Fruit fly (Drosophila melanogaster) whole organism, pupa: ENCODE data around the gene CG42489.

Experiments
- CG10348 ChIP-seq: fragments of 200-800 bp; sonication (Bioruptor generic); IDR thresholded peaks from 2 replicates; pipeline ENCODE4 v1.3.6; 2022; ENCODE audit warnings: missing biosample characterization, missing genetic modification characterization
- CG12605 ChIP-seq: fragments of 200-800 bp; sonication (Bioruptor generic); IDR thresholded peaks from 2 replicates; pipeline ENCODE4 v1.3.6; 2022; ENCODE audit warnings: missing biosample characterization, missing genetic modification characterization
- CG13204 ChIP-seq: fragments of 200-800 bp; sonication (Bioruptor generic); optimal IDR thresholded peaks from 2 replicates; lab custom pipeline; 2018; ENCODE audit warnings: missing biosample characterization, mild to moderate bottlenecking, missing genetic modification characterization, moderate library complexity
- CG32121 ChIP-seq: fragments of 200-800 bp; sonication (Bioruptor generic); IDR thresholded peaks from 2 replicates; pipeline ENCODE4 v1.3.6; 2022; ENCODE audit warnings: missing biosample characterization, missing genetic modification characterization
- CG34367 ChIP-seq: fragments of 200-800 bp; sonication (Bioruptor generic); optimal IDR thresholded peaks from 2 replicates; lab custom pipeline; 2018; ENCODE audit warnings: missing biosample characterization, mild to moderate bottlenecking, missing genetic modification characterization
- CG8159 ChIP-seq: fragments of 200-800 bp; sonication (Bioruptor generic); optimal IDR thresholded peaks from 3 replicates; lab custom pipeline; 2018; ENCODE audit warnings: missing biosample characterization, mild to moderate bottlenecking, missing genetic modification characterization, moderate library complexity
- CG9948 ChIP-seq: fragments of 200-800 bp; sonication (Bioruptor generic); optimal IDR thresholded peaks from 2 replicates; lab custom pipeline; 2018; ENCODE audit warnings: missing biosample characterization, mild to moderate bottlenecking, missing genetic modification characterization, moderate library complexity
- D1 ChIP-seq: fragments of 200-800 bp; sonication (Bioruptor generic); optimal IDR thresholded peaks from 2 replicates; lab custom pipeline; 2018; ENCODE audit warnings: missing biosample characterization, mild to moderate bottlenecking, missing genetic modification characterization, moderate library complexity
- EcR ChIP-seq: fragments of 200-800 bp; sonication (Bioruptor generic); optimal IDR thresholded peaks from 3 replicates; lab custom pipeline; 2019; ENCODE audit warnings: missing biosample characterization, missing genetic modification characterization, mild to moderate bottlenecking, moderate library complexity, missing genetic modification reagents
- Pif1B ChIP-seq: fragments of 200-800 bp; sonication (Bioruptor generic); optimal IDR thresholded peaks from 3 replicates; lab custom pipeline; 2016; ENCODE audit warnings: missing biosample characterization, missing genetic modification characterization
- Snoo ChIP-seq: fragments of 200-800 bp; sonication (Bioruptor generic); optimal IDR thresholded peaks from 3 replicates; lab custom pipeline; 2017; ENCODE audit warnings: missing biosample characterization, mild to moderate bottlenecking, missing genetic modification characterization, inconsistent platforms
- fd96Ca ChIP-seq: fragments of 200-800 bp; sonication (Bioruptor generic); IDR thresholded peaks from 3 replicates; pipeline ENCODE4 v1.3.6; 2022; ENCODE audit warnings: missing biosample characterization, missing genetic modification characterization
- gl ChIP-seq: fragments of 200-800 bp; sonication (Bioruptor generic); optimal IDR thresholded peaks from 2 replicates; lab custom pipeline; 2018; ENCODE audit warnings: missing biosample characterization, mild to moderate bottlenecking, missing genetic modification characterization
- rn ChIP-seq: fragments of 200-800 bp; sonication (Bioruptor generic); IDR thresholded peaks from 2 replicates; pipeline ENCODE4 v1.3.6; 2022; ENCODE audit warnings: missing biosample characterization, missing genetic modification characterization

- TF ChIP-seq CG9948 (tag; lab: Kevin White, UChicago) (no peak), EcR (peak; percentile 7), CG10348 (GFP tag; lab: Robert Waterston, UW) (no peak), CG34367 (tag; lab: Kevin White, UChicago) (no peak), Snoo (tag; lab: Kevin White, UChicago) (no peak), CG13204 (GFP tag; lab: Kevin White, UChicago) (no peak), rn (GFP tag; lab: Robert Waterston, UW) (no peak), CG32121 (no peak), Pif1B (GFP tag; lab: Kevin White, UChicago) (no peak), gl (tag; lab: Kevin White, UChicago) (no peak), CG8159 (tag; lab: Kevin White, UChicago) (no peak), fd96Ca (peak; percentile 32; the same call in 1 of the 3 replicates), CG12605 (GFP tag; lab: Robert Waterston, UW) (0 out of 2 replicates have a peak, but pooled peaks have one; percentile 42), D1 (tag; lab: Kevin White, UChicago) (no peak)
Measured at dm6 chr3R:8658688-8659087, 4.1 kb upstream of the CG42489 start.
